Fruit fly (Drosophila melanogaster) whole organism, prepupa: Measurements from ENCODE around the gene CG42821.
A peak's percentile ranks its signal among the peaks of the same experiment; 100 is the strongest.

ENCODE experiments used
- Blimp-1 ChIP-seq: fragments of 200-800 bp; sonication (Bioruptor generic); optimal IDR thresholded peaks from 3 replicates; lab custom pipeline; 2017; ENCODE audit warnings: missing biosample characterization, missing genetic modification characterization, mild to moderate bottlenecking, moderate library complexity, missing genetic modification reagents
- CG10669 ChIP-seq: fragments of 200-800 bp; sonication (Bioruptor generic); optimal IDR thresholded peaks from 3 replicates; lab custom pipeline; 2018; ENCODE audit warnings: missing biosample characterization, mild to moderate bottlenecking, missing genetic modification characterization, moderate library complexity
- CG11294 ChIP-seq: fragments of 200-800 bp; sonication (Bioruptor generic); IDR thresholded peaks from 2 replicates; pipeline ENCODE4 v1.3.6; 2022; ENCODE audit warnings: missing biosample characterization, missing genetic modification characterization
- CG11902 ChIP-seq: fragments of 200-800 bp; sonication (Bioruptor generic); optimal IDR thresholded peaks from 3 replicates; lab custom pipeline; 2016; ENCODE audit warnings: missing biosample characterization, missing genetic modification characterization
- CG15336 ChIP-seq: fragments of 200-800 bp; sonication (Bioruptor generic); IDR thresholded peaks from 2 replicates; pipeline ENCODE4 v1.3.6; 2022; ENCODE audit warnings: missing biosample characterization, missing genetic modification characterization
- CG16779 ChIP-seq: fragments of 200-800 bp; sonication (Bioruptor generic); optimal IDR thresholded peaks from 3 replicates; lab custom pipeline; 2017; ENCODE audit warnings: missing biosample characterization, mild to moderate bottlenecking, missing genetic modification characterization
- CG3032 ChIP-seq: fragments of 200-800 bp; optimal IDR thresholded peaks from 2 replicates; lab custom pipeline; 2019; ENCODE audit warnings: missing biosample characterization, mild to moderate bottlenecking, missing genetic modification characterization, moderate library complexity
- CG31627 ChIP-seq: fragments of 200-800 bp; sonication (Bioruptor generic); optimal IDR thresholded peaks from 3 replicates; lab custom pipeline; 2016; ENCODE audit warnings: missing biosample characterization, missing genetic modification characterization
- CG32006 ChIP-seq: fragments of 200-800 bp; sonication (Bioruptor generic); optimal IDR thresholded peaks from 3 replicates; lab custom pipeline; 2017; ENCODE audit warnings: missing biosample characterization, mild to moderate bottlenecking, missing genetic modification characterization
- CG3919 ChIP-seq: fragments of 200-800 bp; sonication (Bioruptor generic); optimal IDR thresholded peaks from 3 replicates; lab custom pipeline; 2016; ENCODE audit warnings: missing biosample characterization, missing genetic modification characterization
- CG4318 ChIP-seq: fragments of 200-800 bp; sonication (Bioruptor generic); optimal IDR thresholded peaks from 3 replicates; lab custom pipeline; 2017; ENCODE audit warnings: missing biosample characterization, mild to moderate bottlenecking, missing genetic modification characterization
- CG6163 ChIP-seq: fragments of 200-800 bp; sonication (Bioruptor generic); IDR thresholded peaks from 3 replicates; pipeline ENCODE4 v1.3.6; 2022; ENCODE audit warnings: missing biosample characterization, missing genetic modification characterization
- CG6276 ChIP-seq: fragments of 200-800 bp; sonication (Bioruptor generic); optimal IDR thresholded peaks from 2 replicates; lab custom pipeline; 2017; ENCODE audit warnings: missing biosample characterization, mild to moderate bottlenecking, missing genetic modification characterization
- CG6792 ChIP-seq: fragments of 200-800 bp; sonication (Bioruptor generic); optimal IDR thresholded peaks from 3 replicates; lab custom pipeline; 2016; ENCODE audit warnings: missing biosample characterization, missing genetic modification characterization
- CG6808 ChIP-seq: fragments of 200-800 bp; sonication (Bioruptor generic); optimal IDR thresholded peaks from 3 replicates; lab custom pipeline; 2017; ENCODE audit warnings: missing biosample characterization, missing genetic modification characterization, mild to moderate bottlenecking, moderate library complexity, missing genetic modification reagents
- CG6854 ChIP-seq: fragments of 200-800 bp; sonication (Bioruptor generic); optimal IDR thresholded peaks from 2 replicates; lab custom pipeline; 2017; ENCODE audit warnings: missing biosample characterization, mild to moderate bottlenecking, missing genetic modification characterization
- CG8119 ChIP-seq: fragments of 200-800 bp; sonication (Bioruptor generic); IDR thresholded peaks from 3 replicates; pipeline ENCODE4 v1.3.6; 2022; ENCODE audit warnings: missing biosample characterization, missing genetic modification characterization
- CG8319 ChIP-seq: fragments of 200-800 bp; sonication (Bioruptor generic); optimal IDR thresholded peaks from 3 replicates; lab custom pipeline; 2016; ENCODE audit warnings: missing biosample characterization, missing genetic modification characterization
- CG8632 ChIP-seq: fragments of 200-800 bp; sonication (Bioruptor generic); optimal IDR thresholded peaks from 3 replicates; lab custom pipeline; 2016; ENCODE audit warnings: missing biosample characterization, missing genetic modification characterization
- CG9139 ChIP-seq: fragments of 200-800 bp; sonication (Bioruptor generic); optimal IDR thresholded peaks from 3 replicates; lab custom pipeline; 2017; ENCODE audit warnings: missing biosample characterization, mild to moderate bottlenecking, missing genetic modification characterization
- Eip75B ChIP-seq: fragments of 200-800 bp; sonication (Bioruptor generic); optimal IDR thresholded peaks from 3 replicates; lab custom pipeline; 2016; ENCODE audit warnings: missing biosample characterization, missing genetic modification characterization
- Eip78C ChIP-seq: fragments of 200-800 bp; sonication (Bioruptor generic); peaks from one replicate; lab custom pipeline; 2016; ENCODE audit warnings: missing biosample characterization, missing genetic modification characterization
- Eip93F ChIP-seq: fragments of 200-800 bp; sonication (Bioruptor generic); optimal IDR thresholded peaks from 2 replicates; lab custom pipeline; 2016; ENCODE audit warnings: missing biosample characterization, mild to moderate bottlenecking, missing genetic modification characterization
- Ets96B ChIP-seq: fragments of 200-800 bp; optimal IDR thresholded peaks from 2 replicates; lab custom pipeline; 2019; ENCODE audit warnings: missing biosample characterization, mild to moderate bottlenecking, missing genetic modification characterization, moderate library complexity
- Gug ChIP-seq: fragments of 200-800 bp; sonication (Bioruptor generic); IDR thresholded peaks from 2 replicates; pipeline ENCODE4 v1.3.6; 2022; ENCODE audit warnings: missing biosample characterization, missing genetic modification characterization
- Hr38 ChIP-seq: sonication (Bioruptor generic); optimal IDR thresholded peaks from 2 replicates; lab custom pipeline; 2016; ENCODE audit warnings: missing biosample characterization, missing genetic modification characterization
- Hr39 ChIP-seq: fragments of 200-800 bp; sonication (Bioruptor generic); optimal IDR thresholded peaks from 2 replicates; lab custom pipeline; 2016; ENCODE audit warnings: missing biosample characterization, missing genetic modification characterization
- Hr4 ChIP-seq: fragments of 200-800 bp; sonication (Bioruptor generic); optimal IDR thresholded peaks from 3 replicates; lab custom pipeline; 2016; ENCODE audit warnings: missing biosample characterization, missing genetic modification characterization
- Met ChIP-seq: fragments of 200-800 bp; sonication (Bioruptor generic); optimal IDR thresholded peaks from 3 replicates; lab custom pipeline; 2016; ENCODE audit warnings: missing biosample characterization, missing genetic modification characterization
- OdsH ChIP-seq: fragments of 200-800 bp; sonication (Bioruptor generic); optimal IDR thresholded peaks from 3 replicates; lab custom pipeline; 2016; ENCODE audit warnings: missing biosample characterization, missing genetic modification characterization
- Smox ChIP-seq: fragments of 200-800 bp; sonication (Bioruptor generic); optimal IDR thresholded peaks from 3 replicates; lab custom pipeline; 2016; ENCODE audit warnings: missing biosample characterization, missing genetic modification characterization
- Sox102F ChIP-seq: fragments of 200-800 bp; sonication (Bioruptor generic); optimal IDR thresholded peaks from 2 replicates; lab custom pipeline; 2016; ENCODE audit warnings: missing biosample characterization, mild to moderate bottlenecking, missing genetic modification characterization
- Sox15 ChIP-seq: fragments of 200-800 bp; sonication (Bioruptor generic); optimal IDR thresholded peaks from 3 replicates; lab custom pipeline; 2016; ENCODE audit warnings: missing biosample characterization, missing genetic modification characterization
- achi ChIP-seq: fragments of 200-800 bp; sonication (Bioruptor generic); optimal IDR thresholded peaks from 3 replicates; lab custom pipeline; 2016; ENCODE audit warnings: missing biosample characterization, missing genetic modification characterization
- acj6 ChIP-seq: fragments of 200-800 bp; sonication (Bioruptor generic); optimal IDR thresholded peaks from 3 replicates; lab custom pipeline; 2016; ENCODE audit warnings: missing biosample characterization, missing genetic modification characterization
- cyc ChIP-seq: fragments of 200-800 bp; sonication (Bioruptor generic); optimal IDR thresholded peaks from 3 replicates; lab custom pipeline; 2016; ENCODE audit warnings: missing biosample characterization, missing genetic modification characterization
- dsx ChIP-seq: fragments of 200-800 bp; optimal IDR thresholded peaks from 3 replicates; lab custom pipeline; 2019; ENCODE audit warnings: missing biosample characterization, mild to moderate bottlenecking, missing genetic modification characterization, moderate library complexity; ENCODE audit not compliant: poor library complexity, severe bottlenecking
- eg ChIP-seq: fragments of 200-800 bp; sonication (Bioruptor generic); IDR thresholded peaks from 3 replicates; pipeline ENCODE4 v1.3.6; 2022; ENCODE audit warnings: missing biosample characterization, missing genetic modification characterization
- esn ChIP-seq: fragments of 200-800 bp; sonication (Bioruptor generic); optimal IDR thresholded peaks from 2 replicates; lab custom pipeline; 2016; ENCODE audit warnings: missing biosample characterization, mild to moderate bottlenecking, missing genetic modification characterization, moderate library complexity
- fd59A ChIP-seq: fragments of 200-800 bp; sonication (Bioruptor generic); optimal IDR thresholded peaks from 2 replicates; lab custom pipeline; 2017; ENCODE audit warnings: missing biosample characterization, mild to moderate bottlenecking, missing genetic modification characterization, missing genetic modification reagents
- fd85E ChIP-seq: fragments of 200-800 bp; sonication (Bioruptor generic); optimal IDR thresholded peaks from 3 replicates; lab custom pipeline; 2016; ENCODE audit warnings: missing biosample characterization, missing genetic modification characterization
- fkh ChIP-seq: fragments of 200-800 bp; sonication (Bioruptor generic); optimal IDR thresholded peaks from 3 replicates; lab custom pipeline; 2017; ENCODE audit warnings: missing biosample characterization, mild to moderate bottlenecking, missing genetic modification characterization, moderate library complexity
- lz ChIP-seq: fragments of 200-800 bp; sonication (Bioruptor generic); optimal IDR thresholded peaks from 3 replicates; lab custom pipeline; 2016; ENCODE audit warnings: missing biosample characterization, missing genetic modification characterization
- net ChIP-seq: fragments of 200-800 bp; sonication (Bioruptor generic); optimal IDR thresholded peaks from 3 replicates; lab custom pipeline; 2016; ENCODE audit warnings: missing biosample characterization, missing genetic modification characterization
- pdm3 ChIP-seq: fragments of 200-800 bp; sonication (Bioruptor generic); optimal IDR thresholded peaks from 3 replicates; lab custom pipeline; 2016; ENCODE audit warnings: missing biosample characterization, missing genetic modification characterization
- salr ChIP-seq, 2 experiments: fragments of 200-800 bp; sonication (Bioruptor generic); optimal IDR thresholded peaks; 3 replicates each; lab custom pipeline; 2016 to 2018; ENCODE audit warnings: missing biosample characterization in 2 of 2, missing genetic modification characterization in 2 of 2, mild to moderate bottlenecking in 1 of 2
- spab ChIP-seq: fragments of 200-800 bp; sonication (Bioruptor generic); optimal IDR thresholded peaks from 2 replicates; lab custom pipeline; 2017; ENCODE audit warnings: missing biosample characterization, mild to moderate bottlenecking, missing genetic modification characterization, missing genetic modification reagents
- svp ChIP-seq: fragments of 200-800 bp; sonication (Bioruptor generic); peaks from one replicate; lab custom pipeline; 2016; ENCODE audit warnings: missing biosample characterization, missing genetic modification characterization
- topi ChIP-seq: fragments of 200-800 bp; sonication (Bioruptor generic); optimal IDR thresholded peaks from 3 replicates; lab custom pipeline; 2016; ENCODE audit warnings: missing biosample characterization, missing genetic modification characterization
- vri ChIP-seq: fragments of 200-800 bp; sonication (Bioruptor generic); optimal IDR thresholded peaks from 3 replicates; lab custom pipeline; 2016; ENCODE audit warnings: missing biosample characterization, mild to moderate bottlenecking, missing genetic modification characterization

CG42821 gene

dm6 chr3R:17426265-17426664 is 13.4 kb downstream of the CG42821 start:
- TF ChIP-seq vri (GFP tag; lab: Kevin White, UChicago) = no peak
- no peak for TF ChIP-seq Sox15 (GFP tag; lab: Kevin White, UChicago)
- TF ChIP-seq CG9139 = no peak
- TF ChIP-seq Blimp-1 (GFP tag; lab: Kevin White, UChicago) = no peak

- no peak for TF ChIP-seq Hr38
- peak; percentile 30; the same call in 1 of the 2 replicates for TF ChIP-seq CG11294 (GFP tag; lab: Robert Waterston, UW)
- TF ChIP-seq Smox (GFP tag; lab: Kevin White, UChicago) = no peak
- no peak for TF ChIP-seq esn (GFP tag; lab: Kevin White, UChicago)
- TF ChIP-seq lz (GFP tag; lab: Kevin White, UChicago) = no peak
- peak; percentile 23 for TF ChIP-seq net (GFP tag; lab: Kevin White, UChicago)
- TF ChIP-seq Sox15 (GFP tag; lab: Kevin White, UChicago) = no peak
- no peak for TF ChIP-seq CG11902 (GFP tag; lab: Kevin White, UChicago)
- TF ChIP-seq topi (GFP tag; lab: Kevin White, UChicago) = no peak
- no peak for TF ChIP-seq CG16779 (tag; lab: Kevin White, UChicago)
- TF ChIP-seq cyc (GFP tag; lab: Kevin White, UChicago) = no peak
- TF ChIP-seq CG8632 = no peak
- TF ChIP-seq svp (GFP tag; lab: Kevin White, UChicago) = no peak
- peak; percentile 75 for TF ChIP-seq Hr4 (GFP tag; lab: Kevin White, UChicago)
- peak; percentile 42 for TF ChIP-seq pdm3 (GFP tag; lab: Kevin White, UChicago)
- TF ChIP-seq Eip75B (GFP tag; lab: Kevin White, UChicago) = no peak
- TF ChIP-seq salr (GFP tag; optimal IDR thresholded peaks at IDR 0.05; lab: Kevin White, UChicago) = no peak
- no peak for TF ChIP-seq fd85E (GFP tag; lab: Kevin White, UChicago)
- 0 out of 3 replicates have a peak, but pooled peaks have one; percentile 41 for TF ChIP-seq CG6163 (GFP tag; lab: Robert Waterston, UW)
- TF ChIP-seq Eip78C = no peak
- TF ChIP-seq acj6 (GFP tag; lab: Kevin White, UChicago) = no peak
- peak; percentile 69 for TF ChIP-seq CG15336
- no peak for TF ChIP-seq CG6808 (GFP tag; lab: Kevin White, UChicago)
- no peak for TF ChIP-seq Ets96B (tag; lab: Kevin White, UChicago)
- no peak for TF ChIP-seq CG31627 (GFP tag; lab: Kevin White, UChicago)
- TF ChIP-seq fkh (GFP tag; lab: Kevin White, UChicago) = no peak
- no peak for TF ChIP-seq CG6854 (GFP tag; lab: Kevin White, UChicago)
- no peak for TF ChIP-seq vri (GFP tag; lab: Kevin White, UChicago)
- peak; percentile 73 for TF ChIP-seq CG32006 (GFP tag; lab: Kevin White, UChicago)
- no peak for TF ChIP-seq CG10669
- TF ChIP-seq Blimp-1 (GFP tag; lab: Kevin White, UChicago) = no peak
- no peak for TF ChIP-seq dsx (GFP tag; lab: Kevin White, UChicago)
- no peak for TF ChIP-seq fd59A (GFP tag; lab: Kevin White, UChicago)
- no peak for TF ChIP-seq CG8319 (GFP tag; lab: Kevin White, UChicago)
- peak; percentile 53 for TF ChIP-seq CG6276 (GFP tag; lab: Kevin White, UChicago)
- no peak for TF ChIP-seq CG9139
- no peak for TF ChIP-seq Sox102F
- TF ChIP-seq CG3032 (tag; lab: Kevin White, UChicago) = no peak
- peak; percentile 27 for TF ChIP-seq CG4318 (GFP tag; lab: Kevin White, UChicago)
- TF ChIP-seq Eip93F (GFP tag; lab: Kevin White, UChicago) = no peak
- TF ChIP-seq Hr39 = no peak
- TF ChIP-seq eg (GFP tag; lab: Robert Waterston, UW) = peak; percentile 66
- TF ChIP-seq OdsH = peak; percentile 37
- TF ChIP-seq CG3919 (GFP tag; lab: Kevin White, UChicago) = peak; percentile 8
- peak; percentile 19 for TF ChIP-seq achi (GFP tag; lab: Kevin White, UChicago)
- peak; percentile 55; the same call in 2 of the 3 replicates for TF ChIP-seq CG8119
- TF ChIP-seq spab (GFP tag; lab: Kevin White, UChicago) = no peak
- TF ChIP-seq Met = no peak
- TF ChIP-seq CG6792 (GFP tag; lab: Kevin White, UChicago) = no peak
- peak; percentile 40; the same call in 1 of the 2 replicates for TF ChIP-seq Gug (GFP tag; lab: Robert Waterston, UW)
These were observed 17.6 kb downstream of the CG42821 start for dm6 chr3R:17430481-17430880.
